Worm (Caenorhabditis elegans) whole organism, L3 larva: ENCODE results near the gene pho-12.

ENCODE experiments used
- R02D3.7 ChIP-seq: fragments of 150-350 bp; optimal IDR thresholded peaks from 2 replicates; lab custom pipeline; 2014; ENCODE audit warnings: missing biosample characterization, missing genetic modification characterization
- aly-2 ChIP-seq: fragments of 150-350 bp; optimal IDR thresholded peaks from 2 replicates; lab custom pipeline; 2014; ENCODE audit warnings: missing biosample characterization, missing genetic modification characterization
- ceh-16 ChIP-seq: sonication (generic microtip); optimal IDR thresholded peaks from 2 replicates; lab custom pipeline; 2017; ENCODE audit warnings: missing biosample characterization, missing genetic modification characterization
- ceh-28 ChIP-seq: fragments of 150-350 bp; optimal IDR thresholded peaks from 2 replicates; lab custom pipeline; 2014; ENCODE audit warnings: missing biosample characterization, missing genetic modification reagents, missing genetic modification characterization
- ceh-82 ChIP-seq: fragments of 150-350 bp; optimal IDR thresholded peaks from 2 replicates; lab custom pipeline; 2014; ENCODE audit warnings: missing biosample characterization, missing genetic modification characterization
- egl-27 ChIP-seq: sonication (generic microtip); optimal IDR thresholded peaks from 4 replicates; lab custom pipeline; 2017; ENCODE audit warnings: missing biosample characterization, missing genetic modification reagents, missing genetic modification characterization
- egl-5 ChIP-seq: fragments of 150-350 bp; optimal IDR thresholded peaks from 2 replicates; lab custom pipeline; 2017; ENCODE audit warnings: missing biosample characterization, missing genetic modification reagents, missing genetic modification characterization, inconsistent platforms
- elt-1 ChIP-seq: fragments of 150-350 bp; optimal IDR thresholded peaks from 2 replicates; lab custom pipeline; 2014; ENCODE audit warnings: missing biosample characterization, missing genetic modification characterization
- elt-2 ChIP-seq: sonication (generic microtip); optimal IDR thresholded peaks from 2 replicates; lab custom pipeline; 2016; ENCODE audit warnings: missing genetic modification reagents, mild to moderate bottlenecking, missing genetic modification characterization, missing compliant biosample characterization
- elt-3 ChIP-seq, 3 experiments: fragments of 150-350 bp in 1 of 3; sonication (generic microtip) in 2 of 3; optimal IDR thresholded peaks; 2 replicates in 2 of 3; 4 replicates in 1 of 3; lab custom pipeline; 2014 to 2017; ENCODE audit warnings: missing biosample characterization in 3 of 3, missing genetic modification characterization in 3 of 3
- fkh-10 ChIP-seq: sonication (generic microtip); optimal IDR thresholded peaks from 2 replicates; lab custom pipeline; 2017; ENCODE audit warnings: missing biosample characterization, missing genetic modification reagents, missing genetic modification characterization
- fkh-2 ChIP-seq: fragments of 150-350 bp; optimal IDR thresholded peaks from 2 replicates; lab custom pipeline; 2014; ENCODE audit warnings: missing biosample characterization, missing genetic modification reagents, missing genetic modification characterization
- hmg-11 ChIP-seq: sonication (generic microtip); optimal IDR thresholded peaks from 2 replicates; lab custom pipeline; 2016; ENCODE audit warnings: missing genetic modification characterization, missing compliant biosample characterization
- jun-1 ChIP-seq: fragments of 150-350 bp; optimal IDR thresholded peaks from 2 replicates; lab custom pipeline; 2014; ENCODE audit warnings: missing biosample characterization, missing genetic modification reagents, missing genetic modification characterization
- lin-15B ChIP-seq: fragments of 150-350 bp; optimal IDR thresholded peaks from 2 replicates; lab custom pipeline; 2014; ENCODE audit warnings: missing biosample characterization, missing genetic modification characterization
- lin-39 ChIP-seq: fragments of 150-350 bp; optimal IDR thresholded peaks from 2 replicates; lab custom pipeline; 2018; ENCODE audit warnings: missing biosample characterization, missing genetic modification reagents, missing genetic modification characterization
- mdl-1 ChIP-seq: fragments of 150-350 bp; optimal IDR thresholded peaks from 2 replicates; lab custom pipeline; 2014; ENCODE audit warnings: missing biosample characterization, missing genetic modification characterization
- nfya-1 ChIP-seq: sonication (generic microtip); optimal IDR thresholded peaks from 2 replicates; lab custom pipeline; 2017; ENCODE audit warnings: missing genetic modification characterization, mild to moderate bottlenecking, missing compliant biosample characterization, antibody characterized with exemption, moderate library complexity; ENCODE audit not compliant: insufficient read depth
- nhr-11 ChIP-seq: fragments of 150-350 bp; optimal IDR thresholded peaks from 2 replicates; lab custom pipeline; 2014; ENCODE audit warnings: missing biosample characterization, missing genetic modification characterization
- nhr-12 ChIP-seq: fragments of 150-350 bp; optimal IDR thresholded peaks from 2 replicates; lab custom pipeline; 2014; ENCODE audit warnings: missing biosample characterization, missing genetic modification characterization
- nhr-23 ChIP-seq: fragments of 150-350 bp; optimal IDR thresholded peaks from 2 replicates; lab custom pipeline; 2014; ENCODE audit warnings: missing biosample characterization, missing genetic modification reagents, missing genetic modification characterization
- nhr-25 ChIP-seq: sonication (generic microtip); optimal IDR thresholded peaks from 2 replicates; lab custom pipeline; 2017; ENCODE audit warnings: missing biosample characterization, missing genetic modification characterization
- nhr-43 ChIP-seq: sonication (generic microtip); optimal IDR thresholded peaks from 2 replicates; lab custom pipeline; 2016; ENCODE audit warnings: mild to moderate bottlenecking, missing genetic modification characterization, missing compliant biosample characterization; ENCODE audit not compliant: poor library complexity, severe bottlenecking
- nhr-77 ChIP-seq: fragments of 150-350 bp; optimal IDR thresholded peaks from 2 replicates; lab custom pipeline; 2014; ENCODE audit warnings: missing biosample characterization, missing genetic modification characterization
- pha-4 ChIP-seq: fragments of 150-350 bp; optimal IDR thresholded peaks from 2 replicates; lab custom pipeline; 2014; ENCODE audit warnings: missing biosample characterization, missing genetic modification reagents, missing genetic modification characterization
- pqm-1 ChIP-seq: fragments of 150-350 bp; optimal IDR thresholded peaks from 2 replicates; lab custom pipeline; 2017; ENCODE audit warnings: missing biosample characterization, missing genetic modification characterization, inconsistent platforms
- sea-2 ChIP-seq: fragments of 150-350 bp; sonication (generic microtip); optimal IDR thresholded peaks from 4 replicates; lab custom pipeline; 2014; ENCODE audit warnings: missing biosample characterization, missing genetic modification reagents, missing genetic modification characterization
- skn-1 ChIP-seq: fragments of 150-350 bp; optimal IDR thresholded peaks from 2 replicates; lab custom pipeline; 2014; ENCODE audit warnings: missing biosample characterization, missing genetic modification characterization
- snpc-4 ChIP-seq: fragments of 150-350 bp; optimal IDR thresholded peaks from 2 replicates; lab custom pipeline; 2014; ENCODE audit warnings: missing biosample characterization, missing genetic modification characterization
- unc-62 ChIP-seq: fragments of 150-350 bp; sonication (generic microtip); optimal IDR thresholded peaks from 4 replicates; lab custom pipeline; 2014; ENCODE audit warnings: missing biosample characterization, missing genetic modification reagents, missing genetic modification characterization
- zag-1 ChIP-seq: fragments of 150-350 bp; optimal IDR thresholded peaks from 2 replicates; lab custom pipeline; 2014; ENCODE audit warnings: missing biosample characterization, missing genetic modification characterization
- ztf-11 ChIP-seq: fragments of 150-350 bp; optimal IDR thresholded peaks from 2 replicates; lab custom pipeline; 2014; ENCODE audit warnings: missing biosample characterization, missing genetic modification characterization
- ztf-4 ChIP-seq: fragments of 150-350 bp; optimal IDR thresholded peaks from 2 replicates; lab custom pipeline; 2014; ENCODE audit warnings: missing biosample characterization, missing genetic modification characterization

pho-12 gene

DNA sequence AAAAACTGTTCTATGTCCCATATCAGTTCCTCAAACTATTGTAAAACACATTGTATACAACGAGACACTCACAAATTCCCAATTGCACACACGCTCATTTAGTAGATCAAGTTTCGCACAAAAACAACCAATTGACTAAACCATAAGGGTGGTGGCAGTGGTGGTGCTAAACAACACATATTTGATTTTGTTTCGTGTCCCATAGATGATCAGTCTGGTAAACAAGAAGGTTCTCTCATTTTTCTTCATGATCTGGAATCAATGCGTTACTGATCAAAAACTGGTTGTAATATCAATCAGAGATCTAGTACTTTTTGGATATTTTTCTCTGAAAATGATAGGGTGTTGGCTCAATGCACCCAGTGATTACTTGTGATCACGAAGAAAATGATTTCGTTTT, 42.0 kb downstream of the pho-12 start:
- no peak for TF ChIP-seq ceh-16 (tag; lab: Kevin White, UChicago)
- TF ChIP-seq nhr-11 (tag; lab: Kevin White, UChicago), result no peak
- no peak for TF ChIP-seq sea-2 (GFP tag; lab: Kevin White, UChicago)
- TF ChIP-seq fkh-10 (GFP tag; lab: Kevin White, UChicago), result no peak
- TF ChIP-seq egl-5, result no peak
- TF ChIP-seq zag-1 (tag; lab: Kevin White, UChicago), result no peak
- TF ChIP-seq nfya-1 (tag; lab: Kevin White, UChicago), result no peak
- no peak for TF ChIP-seq R02D3.7
- TF ChIP-seq skn-1 (tag; lab: Kevin White, UChicago), result no peak
- TF ChIP-seq aly-2 (tag; lab: Kevin White, UChicago), result no peak
- no peak for TF ChIP-seq nhr-77 (tag; lab: Kevin White, UChicago)
- no peak for TF ChIP-seq egl-27 (tag; lab: Kevin White, UChicago)
- TF ChIP-seq pqm-1, result no peak
- no peak for TF ChIP-seq jun-1
- no peak for TF ChIP-seq nhr-23
- TF ChIP-seq nhr-43 (tag; lab: Kevin White, UChicago), result no peak
- TF ChIP-seq elt-3 (tag; optimal IDR thresholded peaks at IDR 0.05; lab: Kevin White, UChicago), result no peak
- no peak for TF ChIP-seq snpc-4
- TF ChIP-seq mdl-1 (tag; lab: Kevin White, UChicago), result no peak
- TF ChIP-seq, all 47 proteins: peak for 0

DNA sequence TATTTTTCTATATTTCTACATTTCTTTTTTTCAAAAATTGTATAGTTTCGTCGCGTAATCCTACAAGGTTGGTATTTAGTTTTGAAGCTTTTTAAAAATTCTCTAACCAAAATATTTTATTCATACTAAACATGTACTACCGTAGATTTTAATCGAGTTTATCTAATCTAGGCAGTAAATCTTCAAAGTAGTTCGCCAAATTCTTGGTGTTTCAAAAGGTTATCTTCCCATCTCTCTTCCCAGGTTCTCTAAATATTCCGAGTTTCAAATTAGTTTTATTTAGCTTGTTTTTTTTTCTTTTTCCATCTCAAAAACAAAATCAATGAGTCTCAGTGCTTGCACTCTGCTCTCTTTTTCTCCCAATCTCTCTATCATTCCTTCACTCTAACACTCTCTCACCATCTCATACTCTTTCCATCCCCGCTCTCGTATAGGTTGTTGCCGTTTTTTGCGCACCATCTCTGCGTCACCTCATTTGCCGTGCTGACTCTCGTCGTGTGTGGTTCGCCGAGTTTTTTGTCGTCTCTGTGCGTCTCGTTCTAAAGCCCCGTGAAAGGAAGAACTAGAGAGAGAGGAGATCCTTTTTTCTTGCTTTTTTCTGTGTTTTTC, 43.5 kb downstream of the pho-12 start:
- TF ChIP-seq R02D3.7, result peak; percentile 22
- TF ChIP-seq sea-2 (GFP tag; lab: Kevin White, UChicago), result peak; percentile 22
- peak; percentile 6 for TF ChIP-seq fkh-2 (tag; lab: Kevin White, UChicago)
- TF ChIP-seq nhr-25 (tag; lab: Kevin White, UChicago), result peak; percentile 15
- TF ChIP-seq elt-2, result peak; percentile 93
- TF ChIP-seq ztf-11 (tag; lab: Kevin White, UChicago), result no peak
- TF ChIP-seq elt-3 (tag; optimal IDR thresholded peaks at IDR 0.05; lab: Kevin White, UChicago), result no peak
- TF ChIP-seq hmg-11, result peak; percentile 94
- TF ChIP-seq nhr-12 (tag; lab: Kevin White, UChicago), result no peak
- TF ChIP-seq nhr-43 (tag; lab: Kevin White, UChicago), result peak; percentile 15
- TF ChIP-seq elt-1 (tag; lab: Kevin White, UChicago), result peak; percentile 90
- peak; percentile 57 for TF ChIP-seq ztf-4 (tag; lab: Kevin White, UChicago)
- no peak for TF ChIP-seq zag-1 (tag; lab: Kevin White, UChicago)
- TF ChIP-seq unc-62 (GFP tag; lab: Kevin White, UChicago), result peak; percentile 46
- TF ChIP-seq lin-39, result peak; percentile 43
- peak; percentile 89 for TF ChIP-seq nfya-1 (tag; lab: Kevin White, UChicago)
- peak; percentile 42 for TF ChIP-seq egl-5
- TF ChIP-seq pha-4 (tag; lab: Kevin White, UChicago), result peak; percentile 43
- TF ChIP-seq ceh-16 (tag; lab: Kevin White, UChicago), result no peak
- peak; percentile 36 for TF ChIP-seq jun-1
- TF ChIP-seq skn-1 (tag; lab: Kevin White, UChicago), result peak; percentile 38
- peak; percentile 44 for TF ChIP-seq snpc-4
- peak; percentile 58 for TF ChIP-seq ceh-28 (tag; lab: Kevin White, UChicago)
- no peak for TF ChIP-seq nhr-77 (tag; lab: Kevin White, UChicago)
- TF ChIP-seq nhr-23, result peak; percentile 60
- TF ChIP-seq lin-15B, result peak; percentile 56
- TF ChIP-seq, all 47 proteins: peak for 20

DNA sequence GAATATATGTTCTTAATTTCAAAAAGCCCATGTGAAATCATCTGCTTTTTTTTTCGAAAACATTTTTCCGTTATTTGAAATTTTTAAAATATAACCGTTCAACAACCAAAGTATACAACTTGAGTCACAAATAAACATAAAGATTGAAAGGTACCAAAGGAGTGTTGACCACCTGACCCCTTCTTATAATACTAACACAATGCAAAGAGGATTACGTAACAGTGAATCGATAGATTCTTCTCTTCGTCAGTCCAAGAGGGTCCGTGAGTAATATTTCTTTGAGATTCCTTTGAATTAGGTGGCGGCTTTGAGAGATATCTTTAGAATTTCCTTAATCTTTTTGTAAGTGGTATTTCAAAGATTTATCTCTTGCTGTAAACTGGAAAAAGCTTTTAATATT, 44.5 kb downstream of the pho-12 start:
- TF ChIP-seq ceh-82 (tag; lab: Kevin White, UChicago), result no peak
- no peak for TF ChIP-seq hmg-11
- TF ChIP-seq fkh-10 (GFP tag; lab: Kevin White, UChicago), result no peak
- no peak for TF ChIP-seq R02D3.7
- TF ChIP-seq ztf-11 (tag; lab: Kevin White, UChicago), result no peak

DNA sequence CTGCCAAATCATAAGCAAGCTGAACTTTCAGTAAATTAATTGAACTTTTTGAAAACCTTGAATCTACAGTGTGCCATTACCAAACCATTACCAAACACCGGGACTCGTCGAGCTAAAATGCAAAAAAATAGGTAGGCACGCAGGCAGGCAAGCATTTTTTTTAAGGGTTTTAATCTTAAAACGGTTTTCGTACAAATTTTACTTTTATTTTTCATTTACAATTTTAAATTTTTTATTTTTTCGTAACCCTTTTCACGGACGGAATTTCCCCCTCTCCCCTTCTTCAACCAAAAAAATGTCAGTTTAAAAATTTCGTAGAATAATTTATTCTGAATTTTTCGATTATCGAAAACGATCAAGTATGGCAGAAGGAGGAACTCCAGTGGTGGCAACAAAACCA, 46.2 kb downstream of the pho-12 start, which contains the start of gene F59A6.2:
F59A6.2 (plus strand) TSS at position 301 of the 400 bp plus-strand sequence.
- no peak for TF ChIP-seq hmg-11

DNA sequence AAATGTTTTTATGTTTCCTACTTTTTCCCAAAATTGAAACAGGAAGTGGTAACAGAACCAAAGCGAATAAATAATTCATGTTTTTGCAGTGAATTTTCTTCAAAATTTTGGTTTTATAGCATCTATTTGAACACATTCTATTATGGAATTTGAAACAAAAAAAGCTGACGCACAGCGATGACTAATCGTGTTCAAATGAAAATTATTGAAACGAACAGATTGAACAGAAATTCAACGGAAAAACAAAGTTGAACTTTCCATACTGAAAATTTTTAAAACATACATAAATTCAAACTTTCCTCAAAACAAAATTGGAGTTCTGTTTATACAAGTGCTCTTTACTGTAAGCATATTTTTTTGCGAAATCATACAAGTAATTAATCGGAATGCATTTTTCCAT, 48.6 kb downstream of the pho-12 start, which contains the start of gene F59A6.12:
F59A6.12 (minus strand) TSS at position 101 of the 400 bp plus-strand sequence.
- TF ChIP-seq egl-27 (tag; lab: Kevin White, UChicago), result no peak
